Fruit fly (Drosophila melanogaster): ENCODE data around the gene Ube4A.

Ube4A gene

DNA sequence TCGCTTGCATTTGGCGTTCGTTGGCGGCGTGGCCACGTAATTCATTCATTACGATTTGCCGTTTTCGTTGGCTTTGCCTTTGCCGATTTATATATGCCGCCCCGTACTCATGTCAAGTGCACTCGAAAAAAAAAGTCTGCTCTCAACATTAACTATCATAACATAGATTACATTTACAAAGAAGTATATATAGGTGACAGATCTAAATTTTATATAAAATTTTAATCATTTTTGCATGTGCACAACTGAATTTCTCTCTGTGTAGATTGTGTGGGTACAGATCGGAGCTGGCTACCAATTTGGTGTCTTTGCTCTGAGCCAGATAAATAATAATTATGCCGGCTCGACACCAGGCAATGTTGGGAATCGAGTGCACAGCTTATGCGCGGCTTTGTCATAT lies 40.1 kb downstream of the Ube4A start (continued):
- TF ChIP-seq CG32772 (GFP tag; IDR thresholded peaks at IDR 0.05), result peak; percentile 27; the same call in 1 of the 2 replicates
- TF ChIP-seq MTF-1 (GFP tag; optimal IDR thresholded peaks at IDR 0.05; ENCODE audit: borderline replicate concordance), result no peak
- 0 out of 3 replicates have a peak, but pooled peaks have one; percentile 32 for TF ChIP-seq CG11456 (GFP tag; IDR thresholded peaks at IDR 0.05)
- TF ChIP-seq peb (GFP tag; IDR thresholded peaks at IDR 0.05), result no peak
- TF ChIP-seq MBD-R2 (GFP tag; IDR thresholded peaks at IDR 0.05), result no peak
- TF ChIP-seq ham (GFP tag; IDR thresholded peaks at IDR 0.05), result no peak
- no peak for TF ChIP-seq kni (GFP tag; optimal IDR thresholded peaks at IDR 0.05)
- peak; percentile 27 for TF ChIP-seq NfI (GFP tag; optimal IDR thresholded peaks at IDR 0.05)
- TF ChIP-seq CG12219 (GFP tag; optimal IDR thresholded peaks at IDR 0.05), result peak; percentile 34
- TF ChIP-seq scrt (GFP tag; optimal IDR thresholded peaks at IDR 0.05), result no peak
- no peak for TF ChIP-seq sug (tag; optimal IDR thresholded peaks at IDR 0.05)
- peak; percentile 59; the same call in 1 of the 3 replicates for TF ChIP-seq ase (GFP tag; IDR thresholded peaks at IDR 0.05)
- no peak for TF ChIP-seq chm (GFP tag; IDR thresholded peaks at IDR 0.05)
- no peak for TF ChIP-seq nerfin-1 (tag; optimal IDR thresholded peaks at IDR 0.05)
- TF ChIP-seq CG14965 (GFP tag; optimal IDR thresholded peaks at IDR 0.05; ENCODE audit: borderline replicate concordance), result no peak
- TF ChIP-seq CG18619 (GFP tag; optimal IDR thresholded peaks at IDR 0.05), result peak; percentile 15
- TF ChIP-seq CoRest (tag; optimal IDR thresholded peaks at IDR 0.05), result peak; percentile 9
- peak; percentile 24 for TF ChIP-seq oc (tag; optimal IDR thresholded peaks at IDR 0.05)
- peak; percentile 16 for TF ChIP-seq Hmr (GFP tag; optimal IDR thresholded peaks at IDR 0.05)
- TF ChIP-seq PHDP (tag; optimal IDR thresholded peaks at IDR 0.05), result peak; percentile 29
- TF ChIP-seq gcm (GFP tag; optimal IDR thresholded peaks at IDR 0.05), result no peak
- TF ChIP-seq CG17802 (tag; optimal IDR thresholded peaks at IDR 0.05), result no peak
- TF ChIP-seq CG18599 (GFP tag; optimal IDR thresholded peaks at IDR 0.05), result peak; percentile 4
- peak; percentile 84 for TF ChIP-seq Med (GFP tag)
- TF ChIP-seq tin (GFP tag; optimal IDR thresholded peaks at IDR 0.05), result peak; percentile 19
- TF ChIP-seq bsh (GFP tag; optimal IDR thresholded peaks at IDR 0.05), result peak in 1 of 2 experiments; percentile 52
- no peak for TF ChIP-seq CG4282 (GFP tag; optimal IDR thresholded peaks at IDR 0.05)
- no peak for TF ChIP-seq Bdp1 (GFP tag; optimal IDR thresholded peaks at IDR 0.05)
- no peak for TF ChIP-seq prd (optimal IDR thresholded peaks at IDR 0.05)
- peak; percentile 87 for TF ChIP-seq prd (GFP tag; IDR thresholded peaks at IDR 0.05)
- TF ChIP-seq dysf (GFP tag; IDR thresholded peaks at IDR 0.05), result peak; percentile 67
- 0 out of 2 replicates have a peak, but pooled peaks have one; percentile 43 for TF ChIP-seq CG7372 (GFP tag; IDR thresholded peaks at IDR 0.05)
- no peak for TF ChIP-seq hbn (GFP tag; IDR thresholded peaks at IDR 0.05; ENCODE audit: partially characterized antibody)
- TF ChIP-seq ken (GFP tag; IDR thresholded peaks at IDR 0.05), result peak; percentile 33; the same call in 1 of the 3 replicates
- TF ChIP-seq CG11695 (GFP tag; IDR thresholded peaks at IDR 0.05), result peak; percentile 20; the same call in 1 of the 3 replicates
- TF ChIP-seq Mrtf (GFP tag; IDR thresholded peaks at IDR 0.05), result peak; percentile 62; the same call in 1 of the 3 replicates
- no peak for TF ChIP-seq D (optimal IDR thresholded peaks at IDR 0.05)
- TF ChIP-seq D (GFP tag; optimal IDR thresholded peaks at IDR 0.05), result peak; percentile 30
- no peak for TF ChIP-seq CG7745 (tag; optimal IDR thresholded peaks at IDR 0.05)
- no peak for TF ChIP-seq bigmax (GFP tag; optimal IDR thresholded peaks at IDR 0.05)
- peak; percentile 39 for TF ChIP-seq nmo (GFP tag; optimal IDR thresholded peaks at IDR 0.05)
- TF ChIP-seq chinmo (GFP tag; IDR thresholded peaks at IDR 0.05; ENCODE audit: partially characterized antibody), result no peak
- TF ChIP-seq mam (GFP tag; optimal IDR thresholded peaks at IDR 0.05), result peak; percentile 9
- peak; percentile 63 for TF ChIP-seq sisA (GFP tag; IDR thresholded peaks at IDR 0.05)
- no peak for TF ChIP-seq ro (GFP tag; IDR thresholded peaks at IDR 0.05)
- TF ChIP-seq jing (GFP tag; optimal IDR thresholded peaks at IDR 0.05), result peak; percentile 3
- no peak for TF ChIP-seq Tbp (GFP tag; optimal IDR thresholded peaks at IDR 0.05)
- no peak for TF ChIP-seq klu (GFP tag; IDR thresholded peaks at IDR 0.05)
- TF ChIP-seq CG14667 (GFP tag; IDR thresholded peaks at IDR 0.05), result peak; percentile 49; the same call in 1 of the 2 replicates
- TF ChIP-seq slbo (GFP tag; IDR thresholded peaks at IDR 0.05), result peak; percentile 71
- TF ChIP-seq CG31441 (GFP tag; IDR thresholded peaks at IDR 0.05), result peak; percentile 62
